Fruit fly (Drosophila melanogaster) whole organism, prepupa: ENCODE results near the gene lwr.

Experiments
- CG15336 ChIP-seq: fragments of 200-800 bp; sonication (Bioruptor generic); IDR thresholded peaks from 2 replicates; pipeline ENCODE4 v1.3.6; 2022; ENCODE audit warnings: missing biosample characterization, missing genetic modification characterization
- CG31627 ChIP-seq: fragments of 200-800 bp; sonication (Bioruptor generic); optimal IDR thresholded peaks from 3 replicates; lab custom pipeline; 2016; ENCODE audit warnings: missing biosample characterization, missing genetic modification characterization
- Eip93F ChIP-seq: fragments of 200-800 bp; sonication (Bioruptor generic); optimal IDR thresholded peaks from 2 replicates; lab custom pipeline; 2016; ENCODE audit warnings: missing biosample characterization, mild to moderate bottlenecking, missing genetic modification characterization
- Gug ChIP-seq: fragments of 200-800 bp; sonication (Bioruptor generic); IDR thresholded peaks from 2 replicates; pipeline ENCODE4 v1.3.6; 2022; ENCODE audit warnings: missing biosample characterization, missing genetic modification characterization
- Hr39 ChIP-seq: fragments of 200-800 bp; sonication (Bioruptor generic); optimal IDR thresholded peaks from 2 replicates; lab custom pipeline; 2016; ENCODE audit warnings: missing biosample characterization, missing genetic modification characterization
- OdsH ChIP-seq: fragments of 200-800 bp; sonication (Bioruptor generic); optimal IDR thresholded peaks from 3 replicates; lab custom pipeline; 2016; ENCODE audit warnings: missing biosample characterization, missing genetic modification characterization
- Smox ChIP-seq: fragments of 200-800 bp; sonication (Bioruptor generic); optimal IDR thresholded peaks from 3 replicates; lab custom pipeline; 2016; ENCODE audit warnings: missing biosample characterization, missing genetic modification characterization
- Sox102F ChIP-seq: fragments of 200-800 bp; sonication (Bioruptor generic); optimal IDR thresholded peaks from 2 replicates; lab custom pipeline; 2016; ENCODE audit warnings: missing biosample characterization, mild to moderate bottlenecking, missing genetic modification characterization
- eg ChIP-seq: fragments of 200-800 bp; sonication (Bioruptor generic); IDR thresholded peaks from 3 replicates; pipeline ENCODE4 v1.3.6; 2022; ENCODE audit warnings: missing biosample characterization, missing genetic modification characterization
- net ChIP-seq: fragments of 200-800 bp; sonication (Bioruptor generic); optimal IDR thresholded peaks from 3 replicates; lab custom pipeline; 2016; ENCODE audit warnings: missing biosample characterization, missing genetic modification characterization
- spab ChIP-seq: fragments of 200-800 bp; sonication (Bioruptor generic); optimal IDR thresholded peaks from 2 replicates; lab custom pipeline; 2017; ENCODE audit warnings: missing biosample characterization, mild to moderate bottlenecking, missing genetic modification characterization, missing genetic modification reagents

DNA sequence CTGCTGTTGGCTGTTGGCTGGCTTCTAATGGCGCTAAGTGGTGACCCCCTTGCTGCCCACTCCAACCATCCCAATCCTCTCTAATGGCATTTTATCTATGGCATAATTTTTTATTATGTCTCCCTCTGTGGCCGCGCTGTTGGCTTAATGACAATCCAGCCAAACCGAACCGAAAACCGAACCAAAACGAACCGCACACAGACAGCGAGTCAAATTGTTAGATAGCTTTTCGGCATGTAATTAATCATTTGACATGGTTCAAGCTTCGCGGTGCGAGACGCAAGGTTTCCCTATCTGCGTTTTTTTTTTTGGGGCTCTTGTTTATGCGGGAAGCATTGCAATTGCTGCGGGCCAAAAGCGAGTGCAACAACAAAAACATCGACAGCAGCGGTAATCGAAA, 14.7 kb downstream of the lwr start:
- no peak; the same call in 1 of the 2 replicates for TF ChIP-seq Gug (GFP tag; lab: Robert Waterston, UW)
- no peak for TF ChIP-seq spab (GFP tag; lab: Kevin White, UChicago)
- no peak for TF ChIP-seq Eip93F (GFP tag; lab: Kevin White, UChicago)
- TF ChIP-seq Smox (GFP tag; lab: Kevin White, UChicago), result no peak
- no peak for TF ChIP-seq Sox102F (GFP tag; lab: Kevin White, UChicago)
- TF ChIP-seq CG15336 (GFP tag; lab: Robert Waterston, UW), result no peak
- TF ChIP-seq eg (GFP tag; lab: Robert Waterston, UW), result no peak
- no peak for TF ChIP-seq net (GFP tag; lab: Kevin White, UChicago)
- TF ChIP-seq CG31627 (GFP tag; lab: Kevin White, UChicago), result no peak
- TF ChIP-seq Hr39 (GFP tag; lab: Kevin White, UChicago), result no peak
- no peak for TF ChIP-seq OdsH (GFP tag; lab: Kevin White, UChicago)
